Fruit fly (Drosophila melanogaster) whole organism, embryonic: ENCODE data around the gene CG17717.

ENCODE experiments used
- B-H1 ChIP-seq: fragments of 200-800 bp; sonication (Bioruptor generic); IDR thresholded peaks from 3 replicates; pipeline ENCODE4 v1.3.6; 2022; ENCODE audit warnings: missing biosample characterization, missing genetic modification characterization
- CG17385 ChIP-seq: fragments of 200-800 bp; sonication (Bioruptor generic); optimal IDR thresholded peaks from 3 replicates; lab custom pipeline; 2018; ENCODE audit warnings: missing biosample characterization, mild to moderate bottlenecking, missing genetic modification characterization
- CG2129 ChIP-seq: fragments of 200-800 bp; sonication (Bioruptor generic); IDR thresholded peaks from 2 replicates; pipeline ENCODE4 v1.3.6; 2022; ENCODE audit warnings: missing biosample characterization, missing genetic modification characterization; ENCODE audit not compliant: partially characterized antibody
- CG4360 ChIP-seq: fragments of 200-800 bp; sonication (Bioruptor generic); IDR thresholded peaks from 2 replicates; pipeline ENCODE4 v1.3.6; 2022; ENCODE audit warnings: missing biosample characterization, missing genetic modification characterization
- Dek ChIP-seq: fragments of 200-800 bp; sonication (Bioruptor generic); optimal IDR thresholded peaks from 3 replicates; lab custom pipeline; 2019; ENCODE audit warnings: missing biosample characterization, mild to moderate bottlenecking, missing genetic modification characterization, moderate library complexity
- HLH3B ChIP-seq: fragments of 200-800 bp; sonication (Bioruptor generic); IDR thresholded peaks from 2 replicates; pipeline ENCODE4 v1.3.6; 2022; ENCODE audit warnings: missing biosample characterization, missing genetic modification characterization
- Hr39 ChIP-seq: fragments of >200 bp; optimal IDR thresholded peaks from 2 replicates; lab custom pipeline; 2017
- ac ChIP-seq: fragments of 200-800 bp; sonication (Bioruptor generic); optimal IDR thresholded peaks from 3 replicates; lab custom pipeline; 2017; ENCODE audit warnings: missing biosample characterization, mild to moderate bottlenecking, missing genetic modification characterization
- chm ChIP-seq: fragments of 200-800 bp; sonication (Bioruptor generic); IDR thresholded peaks from 2 replicates; pipeline ENCODE4 v1.3.6; 2022; ENCODE audit warnings: missing biosample characterization, missing genetic modification characterization
- croc ChIP-seq: fragments of 200-800 bp; sonication (Bioruptor generic); conservative IDR thresholded peaks from 3 replicates; pipeline ENCODE4 v1.3.6; 2022; ENCODE audit warnings: missing biosample characterization, missing genetic modification characterization
- fd3F ChIP-seq: fragments of 200-800 bp; sonication (Bioruptor generic); optimal IDR thresholded peaks from 2 replicates; lab custom pipeline; 2018; ENCODE audit warnings: missing biosample characterization, mild to moderate bottlenecking, missing genetic modification characterization, moderate library complexity
- her ChIP-seq: fragments of 200-800 bp; sonication (Bioruptor generic); optimal IDR thresholded peaks from 2 replicates; lab custom pipeline; 2016; ENCODE audit warnings: missing biosample characterization, missing genetic modification characterization
- pita ChIP-seq: fragments of 200-800 bp; sonication (Bioruptor generic); optimal IDR thresholded peaks from 2 replicates; lab custom pipeline; 2017; ENCODE audit warnings: missing biosample characterization, mild to moderate bottlenecking, missing genetic modification characterization

- TF ChIP-seq ac (GFP tag; lab: Kevin White, UChicago) = no peak
- no peak for TF ChIP-seq fd3F (GFP tag; lab: Kevin White, UChicago)
- no peak for TF ChIP-seq Hr39 (lab: Kevin White, UChicago)
- no peak for TF ChIP-seq chm
- TF ChIP-seq CG2129 = no peak
- TF ChIP-seq Dek (tag; lab: Kevin White, UChicago) = no peak
- no peak for TF ChIP-seq croc
- TF ChIP-seq HLH3B (GFP tag; lab: Robert Waterston, UW) = no peak
- TF ChIP-seq her = no peak
- TF ChIP-seq pita (GFP tag; lab: Kevin White, UChicago) = no peak
- no peak for TF ChIP-seq CG17385
- TF ChIP-seq B-H1 (GFP tag; lab: Robert Waterston, UW) = no peak
- no peak for TF ChIP-seq CG4360 (GFP tag; lab: Robert Waterston, UW)
These were observed 15.3 kb upstream of the CG17717 start for dm6 chrX:6573799-6574198.
